Worm (Caenorhabditis elegans) whole organism, L1 larva: ENCODE results near the gene xpc-1.

Experiments
- C04F5.9 ChIP-seq: sonication (generic microtip); optimal IDR thresholded peaks from 2 replicates; lab custom pipeline; 2016; ENCODE audit warnings: missing genetic modification characterization, missing compliant biosample characterization
- alr-1 ChIP-seq: fragments of 200-800 bp; sonication (Bioruptor generic); optimal IDR thresholded peaks from 2 replicates; lab custom pipeline; 2018; ENCODE audit warnings: borderline replicate concordance, mild to moderate bottlenecking, missing genetic modification characterization, missing compliant biosample characterization
- ceh-88 ChIP-seq: fragments of 200-800 bp; sonication (Bioruptor generic); IDR thresholded peaks from 2 replicates; pipeline ENCODE4 v1.3.6; 2022; ENCODE audit warnings: missing genetic modification characterization, missing compliant biosample characterization
- lin-15B ChIP-seq: fragments of 150-350 bp; sonication (generic microtip); optimal IDR thresholded peaks from 3 replicates; lab custom pipeline; 2014; ENCODE audit warnings: missing biosample characterization, missing genetic modification characterization
- lin-35 ChIP-seq, 2 experiments: fragments of 150-350 bp; optimal IDR thresholded peaks; 2 replicates each; lab custom pipeline; 2014; ENCODE audit warnings: missing biosample characterization in 2 of 2, missing genetic modification characterization in 2 of 2, missing genetic modification reagents in 2 of 2
- nhr-11 ChIP-seq: fragments of 150-350 bp; optimal IDR thresholded peaks from 2 replicates; lab custom pipeline; 2014; ENCODE audit warnings: missing biosample characterization, missing genetic modification characterization
- nhr-19 ChIP-seq: fragments of 200-800 bp; sonication (Bioruptor generic); conservative IDR thresholded peaks from 2 replicates; pipeline ENCODE4 v1.3.6; 2022; ENCODE audit warnings: missing genetic modification characterization, missing compliant biosample characterization
- pag-3 ChIP-seq: sonication (generic microtip); optimal IDR thresholded peaks from 2 replicates; lab custom pipeline; 2017; ENCODE audit warnings: missing genetic modification characterization, mild to moderate bottlenecking, missing compliant biosample characterization, antibody characterized with exemption, borderline replicate concordance; ENCODE audit not compliant: insufficient read depth
- pqm-1 ChIP-seq: sonication (generic microtip); optimal IDR thresholded peaks from 3 replicates; lab custom pipeline; 2017; ENCODE audit warnings: missing biosample characterization, missing genetic modification characterization
- rnt-1 ChIP-seq: sonication (generic microtip); optimal IDR thresholded peaks from 2 replicates; lab custom pipeline; 2016; ENCODE audit warnings: mild to moderate bottlenecking, missing genetic modification characterization, moderate library complexity, missing compliant biosample characterization
- xbp-1 ChIP-seq: sonication (generic microtip); optimal IDR thresholded peaks from 2 replicates; lab custom pipeline; 2016; ENCODE audit warnings: missing genetic modification characterization, missing compliant biosample characterization
- zag-1 ChIP-seq: fragments of 150-350 bp; optimal IDR thresholded peaks from 2 replicates; lab custom pipeline; 2014; ENCODE audit warnings: missing biosample characterization, missing genetic modification characterization

DNA sequence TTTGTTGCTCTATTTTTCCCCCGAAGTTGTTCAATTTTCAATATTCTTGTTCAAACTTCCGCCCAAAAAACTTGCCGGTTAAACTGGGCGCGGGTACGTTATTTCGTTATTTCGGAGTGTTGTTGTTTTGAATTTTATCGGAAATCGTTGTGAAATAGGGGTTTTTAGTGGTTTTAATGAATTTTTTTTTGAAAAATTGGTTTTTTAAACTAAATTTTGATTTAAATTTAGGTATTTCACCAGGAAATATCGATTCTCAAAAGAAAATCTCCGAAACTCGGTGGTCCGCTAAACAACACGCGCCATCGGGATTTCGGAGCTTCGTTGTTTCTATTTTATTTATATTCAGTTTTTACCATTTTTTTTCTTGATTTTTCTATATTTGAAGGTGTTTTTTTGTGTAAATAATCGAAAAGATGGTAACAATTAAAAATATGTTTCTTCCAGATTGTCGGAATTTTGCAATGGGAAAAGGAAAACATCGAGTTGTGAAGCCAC is 39.7 kb upstream of the xpc-1 start, which contains the start of gene F52C12.2:
- TF ChIP-seq alr-1 (tag; lab: Kevin White, UChicago): no peak
- peak; percentile 61 for TF ChIP-seq nhr-19 (GFP tag; lab: Robert Waterston, UW)
- no peak for TF ChIP-seq nhr-11
- no peak for TF ChIP-seq pqm-1 (tag; lab: Kevin White, UChicago)
- peak; percentile 47; the same call in 1 of the 2 replicates for TF ChIP-seq ceh-88
- TF ChIP-seq rnt-1 (tag; lab: Kevin White, UChicago): no peak
- no peak for TF ChIP-seq zag-1 (tag; lab: Kevin White, UChicago)
- TF ChIP-seq pag-3: no peak
- TF ChIP-seq lin-15B: peak; percentile 47
- peak; percentile 36 for TF ChIP-seq C04F5.9 (tag; lab: Kevin White, UChicago)
- peak; percentile 79 to 91 for TF ChIP-seq lin-35 (GFP tag; optimal IDR thresholded peaks at IDR 0.05; lab: Kevin White, UChicago)
- peak; percentile 87 for TF ChIP-seq xbp-1 (tag; lab: Kevin White, UChicago)
